Fruit fly (Drosophila melanogaster) whole organism, embryonic: ENCODE data around the gene CG18266.

Source experiments
- BtbVII ChIP-seq: fragments of 200-800 bp; sonication (Bioruptor generic); optimal IDR thresholded peaks from 3 replicates; lab custom pipeline; 2017; ENCODE audit warnings: missing biosample characterization, mild to moderate bottlenecking, missing genetic modification characterization
- CG10274 ChIP-seq: fragments of 200-800 bp; sonication (Bioruptor generic); optimal IDR thresholded peaks from 3 replicates; lab custom pipeline; 2017; ENCODE audit warnings: missing biosample characterization, mild to moderate bottlenecking, missing genetic modification characterization
- CG13123 ChIP-seq: fragments of 200-800 bp; sonication (Bioruptor generic); optimal IDR thresholded peaks from 2 replicates; lab custom pipeline; 2016; ENCODE audit warnings: missing biosample characterization, missing genetic modification characterization
- CG14710 ChIP-seq: fragments of 200-800 bp; sonication (Bioruptor generic); optimal IDR thresholded peaks from 3 replicates; lab custom pipeline; 2019; ENCODE audit warnings: missing biosample characterization, mild to moderate bottlenecking, missing genetic modification characterization, moderate library complexity
- CG15269 ChIP-seq: fragments of 200-800 bp; sonication (Bioruptor generic); optimal IDR thresholded peaks from 2 replicates; lab custom pipeline; 2018; ENCODE audit warnings: missing biosample characterization, mild to moderate bottlenecking, missing genetic modification characterization, moderate library complexity
- CG15479 ChIP-seq: fragments of 200-800 bp; sonication (Bioruptor generic); optimal IDR thresholded peaks from 3 replicates; lab custom pipeline; 2019; ENCODE audit warnings: missing biosample characterization, mild to moderate bottlenecking, missing genetic modification characterization, moderate library complexity
- CG17359 ChIP-seq: fragments of 200-800 bp; sonication (Bioruptor generic); optimal IDR thresholded peaks from 3 replicates; lab custom pipeline; 2018; ENCODE audit warnings: missing biosample characterization, mild to moderate bottlenecking, missing genetic modification characterization, moderate library complexity
- CG17912 ChIP-seq: fragments of 200-800 bp; sonication (Bioruptor generic); optimal IDR thresholded peaks from 2 replicates; lab custom pipeline; 2018; ENCODE audit warnings: missing biosample characterization, mild to moderate bottlenecking, missing genetic modification characterization
- CG2875 ChIP-seq: fragments of 200-800 bp; sonication (Bioruptor generic); optimal IDR thresholded peaks from 2 replicates; lab custom pipeline; 2017; ENCODE audit warnings: missing biosample characterization, mild to moderate bottlenecking, missing genetic modification characterization, missing genetic modification reagents
- CG30403 ChIP-seq: fragments of 200-800 bp; sonication (Bioruptor generic); optimal IDR thresholded peaks from 3 replicates; lab custom pipeline; 2016; ENCODE audit warnings: missing biosample characterization, missing genetic modification characterization
- CG3163 ChIP-seq: fragments of 200-800 bp; sonication (Bioruptor generic); optimal IDR thresholded peaks from 3 replicates; lab custom pipeline; 2016; ENCODE audit warnings: missing biosample characterization, missing genetic modification characterization
- CG3407 ChIP-seq: fragments of 200-800 bp; sonication (Bioruptor generic); optimal IDR thresholded peaks from 2 replicates; lab custom pipeline; 2018; ENCODE audit warnings: missing biosample characterization, mild to moderate bottlenecking, missing genetic modification characterization
- CG6791 ChIP-seq: fragments of 200-800 bp; sonication (Bioruptor generic); IDR thresholded peaks from 3 replicates; pipeline ENCODE4 v1.3.6; 2022; ENCODE audit warnings: missing biosample characterization, missing genetic modification characterization; ENCODE audit not compliant: partially characterized antibody
- CG6813 ChIP-seq: fragments of 200-800 bp; sonication (Bioruptor generic); optimal IDR thresholded peaks from 2 replicates; lab custom pipeline; 2017; ENCODE audit warnings: missing biosample characterization, missing genetic modification characterization, mild to moderate bottlenecking, moderate library complexity, missing genetic modification reagents
- Elba2 ChIP-seq: fragments of 200-800 bp; sonication (Bioruptor generic); optimal IDR thresholded peaks from 3 replicates; lab custom pipeline; 2016; ENCODE audit warnings: missing biosample characterization, missing genetic modification characterization
- Ets65A ChIP-seq: fragments of 200-800 bp; sonication (Bioruptor generic); peaks from one replicate; lab custom pipeline; 2016; ENCODE audit warnings: missing biosample characterization, missing genetic modification characterization
- Fer2 ChIP-seq: fragments of 200-800 bp; sonication (Bioruptor generic); optimal IDR thresholded peaks from 2 replicates; lab custom pipeline; 2018; ENCODE audit warnings: missing biosample characterization, mild to moderate bottlenecking, missing genetic modification characterization, moderate library complexity
- GATAe ChIP-seq: fragments of 200-800 bp; sonication (Bioruptor generic); conservative IDR thresholded peaks from 2 replicates; pipeline ENCODE4 v1.3.6; 2022; ENCODE audit warnings: missing biosample characterization, missing genetic modification characterization
- Hsf ChIP-seq: fragments of 200-800 bp; sonication (Bioruptor generic); optimal IDR thresholded peaks from 3 replicates; lab custom pipeline; 2016; ENCODE audit warnings: missing biosample characterization, missing genetic modification characterization
- Mes4 ChIP-seq: fragments of 200-800 bp; sonication (Bioruptor generic); optimal IDR thresholded peaks from 2 replicates; lab custom pipeline; 2016; ENCODE audit warnings: missing biosample characterization, missing genetic modification characterization
- Neu2 ChIP-seq: fragments of 200-800 bp; sonication (Bioruptor generic); optimal IDR thresholded peaks from 3 replicates; lab custom pipeline; 2016; ENCODE audit warnings: missing biosample characterization, missing genetic modification characterization, borderline replicate concordance
- Six4 ChIP-seq: fragments of 200-800 bp; sonication (Bioruptor generic); optimal IDR thresholded peaks from 2 replicates; lab custom pipeline; 2016; ENCODE audit warnings: missing biosample characterization, missing genetic modification characterization
- Sox102F ChIP-seq: fragments of 200-800 bp; sonication (Bioruptor generic); optimal IDR thresholded peaks from 2 replicates; lab custom pipeline; 2018; ENCODE audit warnings: missing biosample characterization, mild to moderate bottlenecking, missing genetic modification characterization, moderate library complexity
- bbx ChIP-seq: fragments of 200-800 bp; sonication (Bioruptor generic); IDR thresholded peaks from 2 replicates; pipeline ENCODE4 v1.3.6; 2022; ENCODE audit warnings: missing biosample characterization, missing genetic modification characterization; ENCODE audit not compliant: partially characterized antibody
- crp ChIP-seq, 2 experiments: fragments of 200-800 bp; sonication (Bioruptor generic); optimal IDR thresholded peaks; 2 replicates in 1 of 2; 3 replicates in 1 of 2; lab custom pipeline; 2017; ENCODE audit warnings: missing biosample characterization in 2 of 2, missing genetic modification characterization in 2 of 2, mild to moderate bottlenecking in 1 of 2, moderate library complexity in 1 of 2
- dmrt99B ChIP-seq: fragments of 200-800 bp; sonication (Bioruptor generic); optimal IDR thresholded peaks from 2 replicates; lab custom pipeline; 2018; ENCODE audit warnings: missing biosample characterization, mild to moderate bottlenecking, missing genetic modification characterization, moderate library complexity
- eyg ChIP-seq: fragments of 200-800 bp; sonication (Bioruptor generic); optimal IDR thresholded peaks from 3 replicates; lab custom pipeline; 2016; ENCODE audit warnings: missing biosample characterization, missing genetic modification characterization
- grn ChIP-seq: fragments of 200-800 bp; sonication (Bioruptor generic); optimal IDR thresholded peaks from 3 replicates; lab custom pipeline; 2017; ENCODE audit warnings: missing biosample characterization, missing genetic modification characterization
- insv ChIP-seq, 2 experiments: fragments of 200-800 bp; sonication (Bioruptor generic); optimal IDR thresholded peaks; 3 replicates each; lab custom pipeline; 2016 to 2018; ENCODE audit warnings: missing biosample characterization in 2 of 2, missing genetic modification characterization in 2 of 2
- lab ChIP-seq: fragments of 200-800 bp; sonication (Bioruptor generic); optimal IDR thresholded peaks from 3 replicates; lab custom pipeline; 2017; ENCODE audit warnings: missing biosample characterization, missing genetic modification characterization, mild to moderate bottlenecking, moderate library complexity, missing genetic modification reagents
- mam ChIP-seq: fragments of 200-800 bp; sonication (Bioruptor generic); optimal IDR thresholded peaks from 3 replicates; lab custom pipeline; 2016; ENCODE audit warnings: missing biosample characterization, missing genetic modification characterization
- ranshi ChIP-seq: fragments of 200-800 bp; sonication (Bioruptor generic); IDR thresholded peaks from 2 replicates; pipeline ENCODE4 v1.3.6; 2022; ENCODE audit warnings: missing biosample characterization, missing genetic modification characterization
- ssp ChIP-seq: fragments of 200-800 bp; sonication (Bioruptor generic); IDR thresholded peaks from 2 replicates; pipeline ENCODE4 v1.3.6; 2022; ENCODE audit warnings: missing biosample characterization, missing genetic modification characterization
- sug ChIP-seq: fragments of 200-800 bp; optimal IDR thresholded peaks from 2 replicates; lab custom pipeline; 2019; ENCODE audit warnings: missing biosample characterization, mild to moderate bottlenecking, missing genetic modification characterization, moderate library complexity
- tna ChIP-seq: fragments of 200-800 bp; sonication (Bioruptor generic); IDR thresholded peaks from 2 replicates; pipeline ENCODE4 v1.3.6; 2022; ENCODE audit warnings: missing biosample characterization, missing genetic modification characterization; ENCODE audit not compliant: partially characterized antibody

The CG18266 gene

dm6 chr2L:5547288-5547777, 49.3 kb upstream of the CG18266 start (continued):
- TF ChIP-seq GATAe = peak; percentile 46; the same call in 1 of the 2 replicates
- TF ChIP-seq BtbVII (GFP tag; lab: Kevin White, UChicago) = peak; percentile 3
- peak; percentile 29 for TF ChIP-seq CG17359 (tag; lab: Kevin White, UChicago)
- no peak for TF ChIP-seq ranshi
- TF ChIP-seq CG3407 = no peak
- TF ChIP-seq CG2875 (GFP tag; lab: Kevin White, UChicago) = peak; percentile 13
- peak; percentile 47 for TF ChIP-seq lab
- TF ChIP-seq eyg (GFP tag; lab: Kevin White, UChicago) = no peak
- TF ChIP-seq sug (tag; lab: Kevin White, UChicago) = peak; percentile 89
- no peak for TF ChIP-seq Mes4 (GFP tag; lab: Kevin White, UChicago)
- TF ChIP-seq CG15269 (tag; lab: Kevin White, UChicago) = no peak
- TF ChIP-seq grn (GFP tag; lab: Kevin White, UChicago) = peak; percentile 93
- TF ChIP-seq Hsf (GFP tag; lab: Kevin White, UChicago) = no peak
- TF ChIP-seq mam (GFP tag; lab: Kevin White, UChicago) = no peak
- TF ChIP-seq CG15479 (GFP tag; lab: Kevin White, UChicago) = peak; percentile 84
- TF ChIP-seq CG17912 (GFP tag; lab: Kevin White, UChicago) = peak; percentile 10

dm6 chr2L:5550735-5551134, 45.9 kb upstream of the CG18266 start, which contains the start of gene CG14014:
Gene CG14014, minus strand, starts transcription at chr2L:5550835.
- TF ChIP-seq crp (GFP tag; optimal IDR thresholded peaks at IDR 0.05; lab: Kevin White, UChicago) (no peak), Fer2 (tag; lab: Kevin White, UChicago) (no peak), CG15479 (GFP tag; lab: Kevin White, UChicago) (peak; percentile 34), Elba2 (GFP tag; lab: Kevin White, UChicago) (peak; percentile 83), Sox102F (GFP tag; lab: Kevin White, UChicago) (no peak), tna (no peak), CG13123 (no peak), CG10274 (GFP tag; lab: Kevin White, UChicago) (no peak)

- TF ChIP-seq CG6813 (no peak), CG3163 (GFP tag; lab: Kevin White, UChicago) (no peak)
Measured at dm6 chr2L:5551538-5551937, 45.1 kb upstream of the CG18266 start, which contains the start of gene CG18269. Gene CG18269, plus strand, starts transcription at chr2L:5551838.

dm6 chr2L:5553750-5554149, 42.9 kb upstream of the CG18266 start, which contains the start of the genes CG14013 and CG14017:
Gene CG14013, minus strand, starts transcription at chr2L:5553850.
Gene CG14017, plus strand, starts transcription at chr2L:5553897.
- TF ChIP-seq CG14710 (no peak), bbx (GFP tag; lab: Robert Waterston, UW) (no peak), insv (GFP tag; optimal IDR thresholded peaks at IDR 0.05; lab: Kevin White, UChicago) (no peak), dmrt99B (no peak), ssp (no peak), Ets65A (GFP tag; lab: Kevin White, UChicago) (no peak), CG6791 (GFP tag; lab: Robert Waterston, UW) (no peak), Neu2 (GFP tag; lab: Kevin White, UChicago) (no peak), Six4 (GFP tag; lab: Kevin White, UChicago) (no peak), CG30403 (GFP tag; lab: Kevin White, UChicago) (no peak)
